Fruit fly (Drosophila melanogaster): ENCODE results near the gene Gyc88E.
A peak's percentile ranks its signal among the peaks of the same experiment; 100 is the strongest.

Gyc88E gene

dm6 chr3R:15208712-15209499 is 58.7 kb downstream of the Gyc88E start, which contains the start of the genes Spn88Eb and Mau2:
Gene Spn88Eb, minus strand, starts transcription at chr3R:15208762.
Gene Mau2, plus strand, starts transcription at chr3R:15209204.
- TF ChIP-seq usp (GFP tag; optimal IDR thresholded peaks at IDR 0.05) (no peak), Dll (optimal IDR thresholded peaks at IDR 0.05) (no peak), CG8478 (optimal IDR thresholded peaks at IDR 0.05) (no peak), EcR (GFP tag; optimal IDR thresholded peaks at IDR 0.05) (no peak), psq (optimal IDR thresholded peaks at IDR 0.05) (no peak), pan (optimal IDR thresholded peaks at IDR 0.05) (no peak)

dm6 chr3R:15213362-15213989 is 63.3 kb downstream of the Gyc88E start, which contains the start of the genes CG6654 and CG4210:
Gene CG6654, minus strand, starts transcription at chr3R:15213658.
Gene CG4210, plus strand, starts transcription at chr3R:15213974.
- no peak for TF ChIP-seq EcR (GFP tag; optimal IDR thresholded peaks at IDR 0.05)
- no peak for TF ChIP-seq CG8478 (optimal IDR thresholded peaks at IDR 0.05)
- no peak for TF ChIP-seq Dll (optimal IDR thresholded peaks at IDR 0.05)
- TF ChIP-seq pan (optimal IDR thresholded peaks at IDR 0.05) = no peak
- no peak for TF ChIP-seq psq (optimal IDR thresholded peaks at IDR 0.05)
- no peak for TF ChIP-seq usp (GFP tag; optimal IDR thresholded peaks at IDR 0.05)

dm6 chr3R:15218824-15219576 is 68.8 kb downstream of the Gyc88E start, which contains the start of the genes SIDL and CG12241:
Gene SIDL, minus strand, starts transcription at chr3R:15218874.
Gene CG12241, plus strand, starts transcription at chr3R:15219256.
- no peak for TF ChIP-seq psq (optimal IDR thresholded peaks at IDR 0.05)
- no peak for TF ChIP-seq EcR (GFP tag; optimal IDR thresholded peaks at IDR 0.05)
- TF ChIP-seq pan (optimal IDR thresholded peaks at IDR 0.05) = no peak
- no peak for TF ChIP-seq usp (GFP tag; optimal IDR thresholded peaks at IDR 0.05)
- TF ChIP-seq Dll (optimal IDR thresholded peaks at IDR 0.05) = no peak
- TF ChIP-seq CG8478 (optimal IDR thresholded peaks at IDR 0.05) = no peak

dm6 chr3R:15222973-15223372 is 72.8 kb downstream of the Gyc88E start, which contains the start of gene Polr2G:
Gene Polr2G, minus strand, starts transcription at chr3R:15223180.
- TF ChIP-seq psq (optimal IDR thresholded peaks at IDR 0.05) (no peak), CG8478 (optimal IDR thresholded peaks at IDR 0.05) (no peak), Dll (optimal IDR thresholded peaks at IDR 0.05) (no peak), pan (optimal IDR thresholded peaks at IDR 0.05) (no peak), usp (GFP tag; optimal IDR thresholded peaks at IDR 0.05) (no peak), EcR (GFP tag; optimal IDR thresholded peaks at IDR 0.05) (no peak)

dm6 chr3R:15225279-15225730 is 75.1 kb downstream of the Gyc88E start, which contains the start of the genes CG31344 and Caf1-55:
Gene CG31344, minus strand, starts transcription at chr3R:15225329.
Gene Caf1-55, plus strand, starts transcription at chr3R:15225576.
- TF ChIP-seq usp (GFP tag; optimal IDR thresholded peaks at IDR 0.05) = no peak
- no peak for TF ChIP-seq CG8478 (optimal IDR thresholded peaks at IDR 0.05)
- no peak for TF ChIP-seq Dll (optimal IDR thresholded peaks at IDR 0.05)
- TF ChIP-seq psq (optimal IDR thresholded peaks at IDR 0.05) = no peak
- no peak for TF ChIP-seq EcR (GFP tag; optimal IDR thresholded peaks at IDR 0.05)
- TF ChIP-seq pan (optimal IDR thresholded peaks at IDR 0.05) = no peak

- TF ChIP-seq psq (optimal IDR thresholded peaks at IDR 0.05) (no peak), pan (optimal IDR thresholded peaks at IDR 0.05) (peak; percentile 98)
These were observed 79.2 kb downstream of the Gyc88E start, which contains the start of the genes Art3 and mRpS10 for dm6 chr3R:15229329-15229876. Gene Art3, minus strand, starts transcription at chr3R:15229408. Gene mRpS10, plus strand, starts transcription at chr3R:15229665.

- TF ChIP-seq EcR (GFP tag; optimal IDR thresholded peaks at IDR 0.05) (no peak), usp (GFP tag; optimal IDR thresholded peaks at IDR 0.05) (no peak), psq (optimal IDR thresholded peaks at IDR 0.05) (no peak), Dll (optimal IDR thresholded peaks at IDR 0.05) (no peak), pan (optimal IDR thresholded peaks at IDR 0.05) (no peak), CG8478 (optimal IDR thresholded peaks at IDR 0.05) (no peak)
These were observed 80.1 kb downstream of the Gyc88E start, which contains the start of gene CG34316 for dm6 chr3R:15230285-15230684. Gene CG34316, plus strand, starts transcription at chr3R:15230585.

- TF ChIP-seq pan (optimal IDR thresholded peaks at IDR 0.05) = no peak
These were observed 81.5 kb downstream of the Gyc88E start for dm6 chr3R:15231635-15232138.
